Worm (Caenorhabditis elegans) whole organism, young adult: ENCODE data around the gene gtap-2.

ENCODE experiments used
- B0261.1 ChIP-seq: sonication (generic microtip); optimal IDR thresholded peaks from 2 replicates; lab custom pipeline; 2016; ENCODE audit warnings: mild to moderate bottlenecking, missing genetic modification characterization, moderate library complexity, missing compliant biosample characterization
- F33H1.4 ChIP-seq: fragments of 200-800 bp; sonication (Bioruptor generic); IDR thresholded peaks from 2 replicates; pipeline ENCODE4 v1.3.6; 2022; ENCODE audit warnings: missing genetic modification reagents, missing genetic modification characterization, missing compliant biosample characterization
- athp-1 ChIP-seq: sonication (generic microtip); optimal IDR thresholded peaks from 2 replicates; lab custom pipeline; 2017; ENCODE audit warnings: mild to moderate bottlenecking, missing genetic modification characterization, missing compliant biosample characterization
- hrde-1 ChIP-seq: sonication (generic microtip); optimal IDR thresholded peaks from 2 replicates; lab custom pipeline; 2016; ENCODE audit warnings: missing genetic modification characterization, mild to moderate bottlenecking, missing compliant biosample characterization, moderate library complexity, missing genotype, missing genetic modification reagents, borderline replicate concordance
- nfya-2 ChIP-seq: fragments of 200-800 bp; sonication (Bioruptor generic); IDR thresholded peaks from 2 replicates; pipeline ENCODE4 v1.3.6; 2022; ENCODE audit warnings: missing genetic modification reagents, missing genetic modification characterization, missing compliant biosample characterization
- nhr-120 ChIP-seq: fragments of 200-800 bp; sonication (Bioruptor generic); IDR thresholded peaks from 2 replicates; pipeline ENCODE4 v1.3.6; 2022; ENCODE audit warnings: missing genetic modification characterization, missing compliant biosample characterization
- snpc-3.4 ChIP-seq: sonication (generic microtip); optimal IDR thresholded peaks from 2 replicates; lab custom pipeline; 2017; ENCODE audit warnings: missing genetic modification characterization, mild to moderate bottlenecking, missing compliant biosample characterization, antibody characterized with exemption, moderate library complexity, missing genotype, missing genetic modification reagents
- ztf-26 ChIP-seq: sonication (generic microtip); optimal IDR thresholded peaks from 2 replicates; lab custom pipeline; 2017; ENCODE audit warnings: missing genetic modification characterization, missing compliant biosample characterization

DNA sequence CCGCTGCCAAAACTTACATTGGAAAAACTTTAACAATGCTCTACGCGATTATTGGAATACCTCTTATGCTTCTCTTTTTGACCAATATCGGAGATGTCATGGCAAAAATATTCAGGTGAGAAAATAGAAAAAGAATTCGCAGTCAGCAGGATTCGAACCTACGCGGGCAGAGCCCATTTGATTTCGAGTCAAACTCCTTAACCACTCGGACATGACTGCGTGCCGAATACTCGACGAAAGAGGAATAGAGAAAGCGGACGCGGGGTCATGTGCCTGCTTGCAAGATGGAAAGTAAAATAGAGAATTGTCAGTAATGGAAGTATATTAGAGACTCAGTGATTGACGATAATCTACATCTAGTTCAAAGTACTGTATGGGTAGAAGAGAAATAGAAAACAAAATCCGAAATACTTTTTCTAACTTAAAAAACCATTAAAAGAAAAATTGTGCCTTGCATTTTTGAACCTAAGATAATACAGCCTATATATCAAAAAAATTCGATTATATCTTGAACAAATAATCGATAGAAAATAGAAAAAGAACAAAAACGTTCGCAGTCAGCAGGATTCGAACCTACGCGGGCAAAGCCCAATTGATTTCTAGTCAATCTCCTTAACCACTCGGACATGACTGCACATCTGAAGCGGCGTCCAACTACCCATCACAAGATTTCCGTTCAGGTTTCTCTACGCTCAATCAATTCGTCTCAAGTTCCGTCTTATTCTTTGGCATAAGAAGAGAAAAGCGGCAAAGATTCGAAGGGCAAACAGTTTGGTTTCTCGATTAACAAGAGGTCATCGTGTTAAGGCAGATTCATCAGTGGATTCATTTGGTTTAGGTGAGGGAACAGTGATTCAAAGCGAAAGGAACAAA, 53.4 kb downstream of the gtap-2 start:
- peak; percentile 34; the same call in 1 of the 2 replicates for TF ChIP-seq F33H1.4
- TF ChIP-seq ztf-26 (tag; lab: Kevin White, UChicago): peak; percentile 47
- no peak for TF ChIP-seq nhr-120 (GFP tag; lab: Robert Waterston, UW)
- TF ChIP-seq nfya-2 (GFP tag; lab: Robert Waterston, UW): no peak
- TF ChIP-seq athp-1 (tag; lab: Kevin White, UChicago): peak; percentile 72
- TF ChIP-seq hrde-1 (tag; lab: Kevin White, UChicago): peak; percentile 14
- peak; percentile 94 for TF ChIP-seq B0261.1 (tag; lab: Kevin White, UChicago)
- peak; percentile 54 for TF ChIP-seq snpc-3.4 (tag; lab: Kevin White, UChicago)
